Worm (Caenorhabditis elegans) whole organism, L4/young adult: Measurements from ENCODE around the gene gcy-29.

Source experiments
- W03F9.2 ChIP-seq: fragments of 150-350 bp; optimal IDR thresholded peaks from 2 replicates; lab custom pipeline; 2014; ENCODE audit warnings: missing biosample characterization, missing genetic modification characterization
- dao-5 ChIP-seq: sonication (generic microtip); optimal IDR thresholded peaks from 2 replicates; lab custom pipeline; 2016; ENCODE audit warnings: missing genotype, missing genetic modification characterization, moderate library complexity, missing compliant biosample characterization
- him-1 ChIP-seq: sonication (generic microtip); optimal IDR thresholded peaks from 2 replicates; lab custom pipeline; 2016; ENCODE audit warnings: missing genotype, missing genetic modification reagents, missing genetic modification characterization, missing compliant biosample characterization

DNA sequence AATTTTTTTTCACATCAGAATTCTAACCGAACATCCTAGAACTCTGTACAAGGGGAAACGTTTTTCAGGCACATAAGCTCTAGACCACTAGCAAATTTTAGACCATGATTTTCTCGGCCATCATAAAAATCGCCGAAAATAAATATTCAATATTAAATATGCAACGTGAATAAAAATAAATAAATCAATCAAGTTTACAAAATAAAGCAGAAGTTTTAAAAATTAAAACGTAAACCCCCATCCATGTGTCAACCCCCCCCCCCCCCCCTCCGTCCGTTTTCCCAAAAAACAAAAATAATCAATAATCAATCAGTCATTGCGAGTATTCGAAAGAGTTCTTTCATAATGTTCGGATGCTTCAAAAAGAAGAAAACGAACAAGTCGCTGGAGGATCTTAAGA lies 44.7 kb upstream of the gcy-29 start, which contains the start of gene catp-4:
- TF ChIP-seq him-1 = no peak
- no peak for TF ChIP-seq dao-5 (tag; lab: Kevin White, UChicago)
- TF ChIP-seq W03F9.2 (tag; lab: Kevin White, UChicago) = no peak
